Worm (Caenorhabditis elegans): Measurements from ENCODE around the gene F37B4.15.

The F37B4.15 gene

DNA sequence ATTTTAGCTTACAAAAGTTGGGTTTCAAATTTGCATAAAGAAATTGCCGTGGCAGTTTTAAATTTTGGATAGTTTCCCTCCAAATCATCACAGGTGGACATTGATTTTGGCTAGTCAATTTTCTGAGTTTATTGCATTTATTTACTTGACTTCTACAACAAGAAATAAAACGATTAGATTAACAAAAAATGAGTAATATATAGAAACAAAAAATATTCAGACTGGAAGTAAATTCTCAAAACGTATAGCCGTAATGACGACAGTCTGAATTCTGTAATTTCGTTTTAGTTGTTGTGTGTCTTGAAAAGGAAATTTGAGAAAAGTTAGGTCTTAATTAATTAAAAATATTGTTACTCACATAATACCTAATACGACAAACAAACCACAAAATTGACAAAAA, 46.5 kb downstream of the F37B4.15 start, which contains the start of gene srw-141:
srw-141 (minus strand) TSS at position 101 of the 400 bp plus-strand sequence.
- no peak for TF ChIP-seq ama-1 (optimal IDR thresholded peaks at IDR 0.05)
- TF ChIP-seq ceh-28 (tag; optimal IDR thresholded peaks at IDR 0.05): no peak
- no peak for TF ChIP-seq zfp-2 (tag; optimal IDR thresholded peaks at IDR 0.05)
- no peak for TF ChIP-seq lim-7 (GFP tag; IDR thresholded peaks at IDR 0.05)
- no peak for TF ChIP-seq egl-43 (GFP tag; IDR thresholded peaks at IDR 0.05)
- TF ChIP-seq dmd-8 (GFP tag; IDR thresholded peaks at IDR 0.05): no peak
- no peak for TF ChIP-seq ZK337.2 (GFP tag; IDR thresholded peaks at IDR 0.05)
- TF ChIP-seq ceh-32 (tag; optimal IDR thresholded peaks at IDR 0.05; ENCODE audit: poor library complexity): no peak
- TF ChIP-seq ztf-7 (tag; optimal IDR thresholded peaks at IDR 0.05): no peak
- no peak for TF ChIP-seq set-16 (GFP tag; IDR thresholded peaks at IDR 0.05)
- no peak for TF ChIP-seq ZK546.5 (tag; optimal IDR thresholded peaks at IDR 0.05)
- TF ChIP-seq D1046.2 (GFP tag; IDR thresholded peaks at IDR 0.05): no peak
- TF ChIP-seq Y105C5A.15 (GFP tag; IDR thresholded peaks at IDR 0.05): no peak
- TF ChIP-seq vab-7 (GFP tag; IDR thresholded peaks at IDR 0.05): no peak

DNA sequence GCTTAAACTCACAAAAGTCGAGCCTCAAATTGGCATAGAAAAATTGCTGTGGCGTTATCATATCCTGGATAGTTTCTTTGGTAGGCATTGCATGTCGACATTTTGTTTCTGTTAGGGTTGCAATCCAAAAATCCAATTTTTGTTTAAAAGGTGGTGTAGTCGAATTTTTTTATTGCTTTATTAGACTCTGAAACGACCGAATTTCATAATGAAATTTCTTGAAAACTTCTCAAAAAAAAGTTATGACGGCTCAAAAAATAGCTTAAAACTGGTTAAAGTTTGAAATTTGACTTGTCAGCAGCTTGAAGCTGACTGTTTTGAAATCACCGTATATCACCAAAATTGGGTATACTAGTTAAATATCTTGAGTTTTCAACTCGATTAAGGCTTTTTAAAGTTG, 49.4 kb downstream of the F37B4.15 start, which contains the start of gene srw-143:
srw-143 (minus strand) TSS at position 101 of the 400 bp plus-strand sequence.
- TF ChIP-seq madf-9 (GFP tag; conservative IDR thresholded peaks at IDR 0.05) (no peak), nhr-6 (tag; optimal IDR thresholded peaks at IDR 0.05) (no peak), gei-8 (GFP tag; optimal IDR thresholded peaks at IDR 0.05) (no peak), jun-1 (tag; optimal IDR thresholded peaks at IDR 0.05) (no peak), unc-62 (GFP tag; optimal IDR thresholded peaks at IDR 0.05 in 1 of 2) (no peak), unc-62 (tag; optimal IDR thresholded peaks at IDR 0.05) (no peak), egl-27 (tag; optimal IDR thresholded peaks at IDR 0.05) (no peak), nhr-25 (tag; optimal IDR thresholded peaks at IDR 0.05; ENCODE audit: borderline replicate concordance, insufficient read depth) (no peak), ceh-44 (GFP tag; IDR thresholded peaks at IDR 0.05) (no peak), mdt-29 (GFP tag; IDR thresholded peaks at IDR 0.05) (no peak)
